Fruit fly (Drosophila melanogaster) whole organism, embryonic: ENCODE measurements around the gene BORCS6.

Experiments
- Awh ChIP-seq: fragments of 200-800 bp; sonication (Bioruptor generic); IDR thresholded peaks from 2 replicates; pipeline ENCODE4, ENCODE4 v1.3.6; 2022; ENCODE audit warnings: missing biosample characterization, missing genetic modification characterization
- CG11560 ChIP-seq: fragments of 200-800 bp; sonication (Bioruptor generic); IDR thresholded peaks from 3 replicates; pipeline ENCODE4 v1.3.6; 2022; ENCODE audit warnings: missing biosample characterization, missing genetic modification characterization
- bsh ChIP-seq, 2 experiments: fragments of 200-800 bp; sonication (Bioruptor generic); optimal IDR thresholded peaks; 2 replicates each; lab custom pipeline; 2017 to 2018; ENCODE audit warnings: mild to moderate bottlenecking in 2 of 2, missing biosample characterization in 2 of 2, missing genetic modification characterization in 2 of 2, moderate library complexity in 1 of 2
- gcm ChIP-seq: fragments of 200-800 bp; sonication (Bioruptor generic); optimal IDR thresholded peaks from 2 replicates; lab custom pipeline; 2019; ENCODE audit warnings: missing biosample characterization, mild to moderate bottlenecking, missing genetic modification characterization, moderate library complexity
- shn ChIP-seq: fragments of 200-800 bp; sonication (Bioruptor generic); optimal IDR thresholded peaks from 3 replicates; lab custom pipeline; 2016; ENCODE audit warnings: missing biosample characterization, missing genetic modification characterization

DNA sequence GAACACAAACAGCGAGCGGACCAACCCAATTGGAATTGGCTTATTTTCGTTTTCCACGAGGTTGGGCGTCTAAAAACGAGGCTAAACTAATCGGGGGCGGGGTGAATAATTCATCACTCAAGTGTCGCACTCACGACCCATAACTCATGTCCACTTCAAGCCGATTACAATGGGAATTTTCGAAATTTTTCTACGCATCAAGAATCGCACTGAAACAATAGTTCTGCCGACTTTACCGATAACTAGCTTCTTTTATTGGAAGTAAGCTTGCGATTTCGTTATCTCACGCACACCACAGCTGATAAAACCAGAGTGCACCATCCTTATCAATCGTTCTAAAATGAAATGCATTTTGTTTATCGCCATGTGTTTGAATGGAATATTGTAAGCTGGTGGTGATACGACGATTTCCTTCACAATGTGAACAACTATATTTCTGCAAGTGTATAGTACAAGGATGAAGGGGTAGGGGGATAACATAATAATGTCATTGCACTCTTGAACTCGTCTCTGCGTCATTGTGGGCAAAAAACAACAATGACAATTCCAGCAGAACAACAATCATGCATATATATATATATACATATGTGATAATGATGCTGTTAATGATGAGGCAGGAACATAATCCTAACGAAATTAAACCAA is 18.9 kb downstream of the BORCS6 start:
- no peak for TF ChIP-seq CG11560 (tag; lab: Robert Waterston, UW)
- no peak for TF ChIP-seq Awh (GFP tag; lab: Robert Waterston, UW)
- TF ChIP-seq gcm (GFP tag; lab: Kevin White, UChicago) = no peak
- TF ChIP-seq bsh (GFP tag; optimal IDR thresholded peaks at IDR 0.05; lab: Kevin White, UChicago) = no peak
- no peak for TF ChIP-seq shn (GFP tag; lab: Kevin White, UChicago)
